Worm (Caenorhabditis elegans): ENCODE data around the gene gbas-1.

DNA sequence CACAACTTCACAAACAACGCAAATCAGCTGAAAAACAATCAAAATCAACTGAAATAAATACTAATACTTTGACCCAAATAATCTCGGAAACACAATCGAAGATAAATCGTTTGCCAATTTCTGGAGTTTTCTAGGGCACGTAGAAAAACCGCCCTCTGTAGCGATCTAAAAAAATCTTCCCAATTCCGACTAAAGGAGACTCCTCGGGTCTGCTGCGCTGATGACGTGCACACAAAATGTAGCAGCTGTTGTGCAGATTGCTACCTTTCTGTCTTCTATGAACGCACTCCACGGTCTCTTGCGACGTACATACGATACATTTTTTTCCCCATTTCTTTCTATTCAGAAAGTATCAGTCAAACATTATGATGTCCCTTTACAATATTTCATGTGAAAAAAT, 16.3 kb upstream of the gbas-1 start, which contains the start of gene F53G2.1:
- TF ChIP-seq ztf-11 (tag; optimal IDR thresholded peaks at IDR 0.05), result no peak
- no peak for TF ChIP-seq nhr-28 (tag; optimal IDR thresholded peaks at IDR 0.05)
- no peak for TF ChIP-seq nhr-237 (tag; optimal IDR thresholded peaks at IDR 0.05)
- TF ChIP-seq daf-8 (GFP tag; IDR thresholded peaks at IDR 0.05), result no peak
- TF ChIP-seq ZK546.5 (tag; optimal IDR thresholded peaks at IDR 0.05), result no peak
- TF ChIP-seq unc-39 (tag; optimal IDR thresholded peaks at IDR 0.05), result no peak
- TF ChIP-seq egl-27 (tag; optimal IDR thresholded peaks at IDR 0.05), result no peak
- TF ChIP-seq ama-1 (optimal IDR thresholded peaks at IDR 0.05), result no peak
- no peak for TF ChIP-seq aly-2 (tag; optimal IDR thresholded peaks at IDR 0.05)
- no peak for TF ChIP-seq zag-1 (tag; optimal IDR thresholded peaks at IDR 0.05)
- no peak for TF ChIP-seq lsy-2 (tag; optimal IDR thresholded peaks at IDR 0.05)
- TF ChIP-seq nhr-11 (tag; optimal IDR thresholded peaks at IDR 0.05), result no peak
